Worm (Caenorhabditis elegans): Measurements from ENCODE around the gene nud-1.

Gene nud-1

DNA sequence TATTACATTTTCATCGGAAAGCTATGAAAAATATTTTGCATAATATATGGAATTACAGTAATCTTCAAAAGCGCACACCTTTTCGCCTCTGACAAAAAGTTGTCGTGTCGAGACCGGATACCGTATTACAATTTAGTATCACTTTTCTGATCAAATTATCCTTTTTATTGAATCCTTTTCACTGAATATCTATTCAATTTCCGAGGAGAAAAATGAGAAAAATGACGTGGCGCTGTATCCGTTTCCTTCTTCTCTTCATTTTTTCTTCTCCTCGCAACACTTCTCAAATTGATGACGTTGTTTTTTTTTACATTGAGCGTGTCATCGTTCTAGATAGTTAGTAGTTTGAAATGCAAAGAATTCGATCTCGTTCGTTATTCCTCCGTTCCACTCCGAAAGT is 9.6 kb downstream of the nud-1 start:
- TF ChIP-seq W03F9.2 (tag; optimal IDR thresholded peaks at IDR 0.05), result no peak
- TF ChIP-seq dao-5 (tag; optimal IDR thresholded peaks at IDR 0.05), result no peak
- TF ChIP-seq him-1 (tag; optimal IDR thresholded peaks at IDR 0.05), result no peak

DNA sequence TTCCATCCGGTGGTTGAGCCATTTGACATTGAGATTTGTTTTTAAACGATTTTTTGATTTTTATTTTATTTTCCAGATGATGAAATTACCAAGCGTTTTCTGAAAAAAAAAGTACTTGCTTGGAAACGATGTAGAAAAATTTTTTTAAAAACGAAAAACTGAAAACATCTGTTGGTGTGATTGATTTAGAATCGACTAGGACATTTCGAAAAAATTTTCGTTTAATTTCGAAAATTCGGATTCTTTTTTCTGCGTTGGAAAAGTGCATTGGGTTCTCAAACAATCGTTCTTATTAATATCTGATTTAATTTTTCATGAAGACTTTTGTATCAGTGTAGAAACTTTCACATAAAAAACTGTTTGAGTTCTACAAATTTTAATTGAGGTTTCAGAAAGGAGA is 17.9 kb downstream of the nud-1 start, which contains the start of gene F53A2.9:
F53A2.9 (minus strand) TSS at position 101 of the 400 bp plus-strand sequence.
- TF ChIP-seq him-1 (tag; optimal IDR thresholded peaks at IDR 0.05) (no peak), W03F9.2 (tag; optimal IDR thresholded peaks at IDR 0.05) (no peak), dao-5 (tag; optimal IDR thresholded peaks at IDR 0.05) (no peak)

DNA sequence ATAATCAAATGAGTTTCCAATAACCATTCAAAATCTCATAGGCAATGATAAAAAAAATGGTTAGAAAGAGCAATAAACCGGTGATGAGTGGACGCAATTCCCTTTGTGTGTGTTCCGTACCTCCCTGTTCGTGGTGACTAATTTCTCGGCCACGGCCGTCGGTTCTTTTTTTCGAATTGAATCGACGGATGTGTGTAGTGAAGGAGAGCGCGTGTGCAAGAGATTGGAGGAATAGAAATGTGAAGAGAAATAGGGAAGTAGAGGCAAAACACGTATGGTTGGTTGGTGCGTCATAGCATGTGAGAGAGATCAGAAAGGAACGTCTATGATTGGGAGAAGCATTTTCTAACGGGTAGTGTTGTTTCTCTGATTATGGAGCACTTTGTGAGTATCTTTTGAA is 18.5 kb downstream of the nud-1 start:
- peak; percentile 28 for TF ChIP-seq W03F9.2 (tag; optimal IDR thresholded peaks at IDR 0.05)
- no peak for TF ChIP-seq dao-5 (tag; optimal IDR thresholded peaks at IDR 0.05)
- TF ChIP-seq him-1 (tag; optimal IDR thresholded peaks at IDR 0.05), result no peak

DNA sequence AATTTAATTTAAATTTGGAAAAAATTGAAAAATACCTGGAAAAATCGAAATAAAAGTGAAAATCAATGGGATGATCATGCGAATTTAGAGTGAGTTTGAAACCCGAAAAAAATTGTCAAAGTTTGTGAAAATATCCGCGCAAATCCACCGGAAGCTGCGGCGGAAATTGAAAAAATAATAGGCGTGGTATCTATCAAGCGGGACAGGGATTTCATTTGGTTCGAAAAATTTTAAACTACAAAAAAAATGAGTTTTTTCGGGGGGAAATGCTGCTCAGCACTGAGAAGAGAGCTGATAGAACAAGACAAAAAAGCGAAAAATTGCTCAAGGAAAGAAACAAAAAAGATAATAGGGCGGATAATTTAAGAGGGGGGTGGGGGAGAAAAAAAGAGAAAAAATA is 29.7 kb downstream of the nud-1 start, which contains the start of gene T03F6.9:
T03F6.9 (minus strand) TSS at position 101 of the 400 bp plus-strand sequence.
- TF ChIP-seq W03F9.2 (tag; optimal IDR thresholded peaks at IDR 0.05) (no peak), him-1 (tag; optimal IDR thresholded peaks at IDR 0.05) (no peak), dao-5 (tag; optimal IDR thresholded peaks at IDR 0.05) (no peak)

DNA sequence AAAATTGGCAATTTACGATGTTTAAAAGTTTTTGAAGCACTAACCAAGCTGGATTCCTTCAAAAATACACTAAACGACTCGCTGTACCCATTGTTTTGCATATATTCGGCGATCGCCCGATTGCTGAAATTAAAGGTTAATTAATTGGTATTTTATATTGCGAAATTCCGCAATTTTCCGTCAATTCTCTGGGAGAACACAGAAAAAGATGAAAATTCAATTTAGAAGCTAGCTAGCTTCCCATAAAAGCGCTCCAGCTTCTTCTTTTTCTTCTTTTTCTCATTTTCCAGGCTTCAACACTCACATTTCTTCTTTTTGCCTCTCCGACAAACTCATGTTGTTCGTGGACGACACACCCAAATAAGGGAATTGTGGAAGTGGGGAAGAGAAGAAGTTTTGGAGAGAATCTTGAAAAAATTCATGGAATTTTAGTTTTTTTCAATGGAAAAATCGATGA is 35.0 kb downstream of the nud-1 start, which contains the start of gene lis-1:
lis-1 (minus strand) TSS at position 407 of the 457 bp plus-strand sequence.
- TF ChIP-seq W03F9.2 (tag; optimal IDR thresholded peaks at IDR 0.05) (no peak), him-1 (tag; optimal IDR thresholded peaks at IDR 0.05) (no peak), dao-5 (tag; optimal IDR thresholded peaks at IDR 0.05) (no peak)

DNA sequence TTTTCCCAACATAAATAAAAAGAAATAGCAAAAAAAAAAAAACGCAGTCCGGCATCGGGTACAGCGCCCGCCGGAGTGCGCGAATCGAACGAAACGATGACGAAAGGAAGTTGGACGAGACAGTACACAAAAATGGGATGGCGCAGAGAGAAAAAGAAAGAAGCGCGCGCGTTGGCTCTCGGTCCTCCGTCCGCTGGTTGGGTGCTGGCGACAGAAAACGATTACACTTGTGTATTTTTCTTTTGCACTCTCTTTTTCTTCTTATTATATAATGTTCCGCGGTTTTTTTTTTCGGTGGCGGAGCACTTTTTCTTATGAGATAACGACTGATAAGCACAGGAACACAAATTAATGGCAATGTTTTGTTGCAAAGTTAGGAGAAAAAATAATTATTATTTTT is 35.9 kb downstream of the nud-1 start:
- TF ChIP-seq dao-5 (tag; optimal IDR thresholded peaks at IDR 0.05) (no peak), W03F9.2 (tag; optimal IDR thresholded peaks at IDR 0.05) (peak; percentile 20)

DNA sequence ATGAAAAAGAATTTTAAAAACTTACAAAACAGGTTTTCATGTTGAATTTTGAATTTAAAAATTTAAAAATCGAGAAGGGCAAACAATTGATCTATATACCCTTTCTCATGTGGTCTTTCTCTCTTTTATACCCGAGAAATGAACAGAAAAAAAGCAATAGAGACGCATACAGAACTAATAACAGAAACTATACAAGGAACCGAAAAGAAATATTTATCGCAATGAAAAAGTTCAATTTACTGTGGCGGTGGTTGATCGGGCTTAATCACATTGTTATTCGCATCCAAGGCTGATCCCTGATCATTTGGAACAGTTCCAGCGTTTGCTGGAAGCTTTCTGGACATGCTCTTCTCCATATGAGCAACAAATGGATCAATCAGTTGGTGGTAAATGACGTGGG is 36.9 kb downstream of the nud-1 start, which contains the start of gene T03F6.10:
T03F6.10 (minus strand) TSS at position 101 of the 400 bp plus-strand sequence.
- TF ChIP-seq W03F9.2 (tag; optimal IDR thresholded peaks at IDR 0.05), result no peak
- TF ChIP-seq him-1 (tag; optimal IDR thresholded peaks at IDR 0.05), result no peak
- TF ChIP-seq dao-5 (tag; optimal IDR thresholded peaks at IDR 0.05), result no peak

DNA sequence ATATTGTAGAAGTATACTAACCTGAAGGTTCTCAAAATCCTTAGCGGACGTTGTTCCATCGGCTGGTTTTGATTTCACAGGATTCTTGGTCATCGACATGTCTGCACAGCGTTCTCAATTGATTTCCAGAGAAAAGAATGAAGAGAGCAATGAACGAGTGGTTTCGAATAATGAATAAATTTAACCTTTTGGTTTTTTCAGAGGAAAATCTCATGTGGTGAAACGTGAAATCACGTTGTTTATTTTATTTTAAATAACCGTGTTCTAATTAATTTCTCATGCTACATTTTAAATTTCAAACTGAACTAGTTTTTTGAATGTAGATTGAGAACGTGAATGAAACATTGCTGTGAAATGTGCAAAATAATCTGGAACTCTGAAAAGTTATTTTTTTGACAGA is 38.9 kb downstream of the nud-1 start, which contains the start of gene T03F6.6:
T03F6.6 (minus strand) TSS at position 101 of the 400 bp plus-strand sequence.
- no peak for TF ChIP-seq W03F9.2 (tag; optimal IDR thresholded peaks at IDR 0.05)
- TF ChIP-seq dao-5 (tag; optimal IDR thresholded peaks at IDR 0.05), result no peak
- TF ChIP-seq him-1 (tag; optimal IDR thresholded peaks at IDR 0.05), result no peak

DNA sequence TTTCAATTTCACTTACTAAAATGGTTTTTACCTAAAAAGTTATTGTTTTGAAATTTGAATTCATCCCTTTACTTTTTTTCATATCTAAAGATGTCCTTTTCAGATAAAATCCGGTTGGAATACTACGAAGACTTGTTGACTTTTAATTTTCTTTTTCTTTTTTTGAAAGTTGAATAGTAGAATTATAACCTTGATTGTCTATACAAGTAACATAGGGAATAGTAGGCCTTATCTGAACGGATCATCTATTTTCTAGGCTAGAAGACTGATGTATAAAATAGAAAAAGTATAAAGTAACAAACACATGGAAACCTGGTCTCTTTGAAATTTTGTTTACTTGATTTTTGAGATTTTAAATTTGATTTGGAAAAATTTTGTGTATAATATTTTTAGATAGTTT is 39.6 kb downstream of the nud-1 start:
- no peak for TF ChIP-seq dao-5 (tag; optimal IDR thresholded peaks at IDR 0.05)
- no peak for TF ChIP-seq him-1 (tag; optimal IDR thresholded peaks at IDR 0.05)
- no peak for TF ChIP-seq W03F9.2 (tag; optimal IDR thresholded peaks at IDR 0.05)

DNA sequence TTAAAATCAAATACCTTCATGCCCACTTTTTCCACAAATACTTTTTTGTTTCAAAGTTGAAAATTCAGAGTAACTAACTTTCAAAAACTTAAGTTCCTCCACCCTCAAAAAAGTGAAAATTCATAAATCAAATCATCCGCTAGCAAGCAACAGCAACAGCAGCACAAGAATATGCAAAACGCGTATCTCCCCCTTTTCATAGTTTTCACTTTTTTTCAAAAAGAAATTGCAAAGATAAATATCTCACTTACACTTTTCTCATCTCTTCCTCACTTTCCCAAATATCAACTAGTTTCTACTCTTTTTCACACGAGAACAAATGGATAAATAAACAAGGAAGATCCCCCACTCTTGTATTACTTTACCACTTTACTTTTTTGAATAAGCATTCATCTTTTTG is 40.4 kb downstream of the nud-1 start:
- TF ChIP-seq W03F9.2 (tag; optimal IDR thresholded peaks at IDR 0.05) (no peak), dao-5 (tag; optimal IDR thresholded peaks at IDR 0.05) (no peak), him-1 (tag; optimal IDR thresholded peaks at IDR 0.05) (no peak)

DNA sequence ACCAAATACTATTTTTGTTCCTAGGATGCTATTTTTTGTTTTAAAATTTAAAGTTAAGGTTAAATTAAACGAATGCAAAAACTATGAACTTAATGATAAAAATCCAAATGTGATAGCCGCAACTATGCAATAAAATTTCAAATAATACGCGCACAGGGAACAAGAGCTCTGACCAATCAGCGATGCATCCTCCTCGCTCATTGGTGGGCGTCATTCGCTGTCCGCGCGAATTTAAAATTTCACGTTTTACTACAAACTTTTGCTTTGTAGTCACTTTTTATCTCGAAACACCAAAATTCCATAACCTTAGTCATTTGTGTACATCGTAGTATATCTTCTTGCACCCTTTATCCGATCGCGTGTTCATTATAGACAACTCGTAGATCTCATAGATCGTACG is 41.8 kb downstream of the nud-1 start:
- TF ChIP-seq dao-5 (tag; optimal IDR thresholded peaks at IDR 0.05) (no peak), W03F9.2 (tag; optimal IDR thresholded peaks at IDR 0.05) (no peak), him-1 (tag; optimal IDR thresholded peaks at IDR 0.05) (no peak)

DNA sequence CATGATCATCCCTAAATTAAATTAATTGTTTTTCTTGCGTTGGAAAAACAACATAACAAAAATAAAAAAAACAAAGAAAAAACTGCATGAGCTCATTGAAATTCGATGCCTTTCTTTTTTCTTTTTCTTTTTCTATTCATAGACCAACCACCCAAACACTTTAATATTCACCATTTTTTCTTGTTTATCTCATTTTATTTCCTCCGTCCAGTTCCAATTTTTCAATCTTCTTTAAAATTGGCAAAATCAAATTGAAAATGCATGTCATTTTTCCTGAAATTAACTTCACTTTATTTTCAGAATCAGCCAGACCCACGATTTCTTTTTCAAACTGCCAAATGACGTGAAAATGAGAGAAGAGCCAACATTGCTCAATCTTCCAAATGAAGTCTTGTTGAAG is 44.5 kb downstream of the nud-1 start, which contains the start of gene T03F6.4:
T03F6.4 (plus strand) TSS at position 301 of the 400 bp plus-strand sequence.
- no peak for TF ChIP-seq W03F9.2 (tag; optimal IDR thresholded peaks at IDR 0.05)
- TF ChIP-seq him-1 (tag; optimal IDR thresholded peaks at IDR 0.05), result no peak
- no peak for TF ChIP-seq dao-5 (tag; optimal IDR thresholded peaks at IDR 0.05)

DNA sequence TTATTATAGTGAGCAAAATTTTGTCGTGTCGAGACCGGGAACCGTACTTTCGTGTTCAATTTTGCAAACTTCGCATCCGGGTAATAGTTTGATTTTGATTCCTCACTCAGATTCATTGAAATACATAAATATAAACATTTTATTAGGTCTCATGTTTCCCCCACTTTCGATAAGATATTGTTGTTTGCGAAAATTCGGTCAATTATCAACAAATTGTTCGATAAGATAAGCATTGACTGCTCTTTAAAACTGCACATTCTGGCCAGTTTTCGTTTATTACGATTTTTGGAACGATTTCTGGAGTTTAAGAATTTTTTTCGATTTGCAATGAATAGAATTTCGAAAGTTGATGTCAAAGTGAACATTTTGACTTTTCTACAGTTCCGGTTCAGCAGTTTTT is 47.3 kb downstream of the nud-1 start:
- TF ChIP-seq dao-5 (tag; optimal IDR thresholded peaks at IDR 0.05) (no peak), W03F9.2 (tag; optimal IDR thresholded peaks at IDR 0.05) (no peak), him-1 (tag; optimal IDR thresholded peaks at IDR 0.05) (no peak)

DNA sequence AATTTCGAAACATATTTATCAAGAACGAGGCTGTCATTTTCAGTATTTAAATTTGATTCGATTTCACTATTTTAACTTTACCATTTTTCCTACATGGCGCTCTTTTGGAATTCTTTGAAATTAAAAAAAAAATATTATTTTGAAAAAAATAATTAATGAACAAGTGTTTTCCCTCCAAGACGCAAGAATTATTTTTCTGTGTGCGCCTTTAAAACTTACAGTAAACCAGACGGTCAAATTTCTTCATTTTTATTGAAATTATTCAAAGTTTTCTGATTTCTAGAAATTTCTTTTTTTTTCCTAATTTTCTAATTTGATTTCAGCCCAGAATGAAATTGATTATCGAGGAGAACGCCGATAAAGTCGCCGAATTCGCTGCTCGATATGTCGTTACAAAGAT is 47.8 kb downstream of the nud-1 start, which contains the start of gene T03F6.3:
T03F6.3 (plus strand) TSS at position 318 of the 400 bp plus-strand sequence.
- TF ChIP-seq W03F9.2 (tag; optimal IDR thresholded peaks at IDR 0.05), result no peak
- TF ChIP-seq dao-5 (tag; optimal IDR thresholded peaks at IDR 0.05), result no peak
- no peak for TF ChIP-seq him-1 (tag; optimal IDR thresholded peaks at IDR 0.05)

DNA sequence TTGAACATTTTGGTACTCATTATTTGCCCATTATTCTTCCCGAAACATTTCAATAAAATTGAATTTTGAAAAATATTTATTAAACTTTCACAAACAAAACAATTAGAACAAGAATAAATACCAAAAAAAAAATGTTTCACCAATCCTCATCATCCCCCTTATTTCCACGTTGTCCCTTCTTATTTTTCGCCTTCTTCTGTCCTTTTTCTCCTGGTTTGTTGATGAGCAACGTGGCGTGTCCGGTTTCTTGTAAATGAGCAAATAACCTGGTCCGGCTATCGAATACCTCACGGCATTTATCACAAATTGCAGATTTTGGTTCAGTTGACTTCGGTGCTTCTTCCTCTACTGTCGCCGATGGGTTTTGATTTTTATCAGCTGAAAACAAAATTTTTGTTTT is 49.5 kb downstream of the nud-1 start:
- TF ChIP-seq W03F9.2 (tag; optimal IDR thresholded peaks at IDR 0.05) (no peak), dao-5 (tag; optimal IDR thresholded peaks at IDR 0.05) (no peak), him-1 (tag; optimal IDR thresholded peaks at IDR 0.05) (no peak)
